Worm (Caenorhabditis elegans): ENCODE measurements around the gene abu-12.

DNA sequence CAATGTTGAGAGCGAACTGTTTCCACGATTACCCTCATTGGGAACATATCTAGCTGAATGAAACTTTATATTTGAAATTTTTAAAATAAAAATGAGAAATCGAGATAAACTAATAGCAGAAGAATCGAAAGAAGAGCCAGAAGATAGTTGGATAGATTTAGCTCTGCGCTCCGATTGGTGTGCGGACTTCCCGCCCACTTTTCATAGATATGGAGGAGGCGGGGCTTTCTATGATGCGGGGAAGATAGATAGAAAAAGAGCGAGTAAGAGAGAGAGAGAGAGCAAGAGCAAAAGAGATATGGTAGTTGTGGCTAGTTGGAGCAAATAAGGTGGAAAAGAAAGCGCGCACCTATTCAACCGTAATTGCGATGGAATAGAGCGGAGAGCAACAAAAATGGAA, 23.7 kb downstream of the abu-12 start, which contains the start of gene dve-1:
- no peak for TF ChIP-seq F13H6.1 (tag; optimal IDR thresholded peaks at IDR 0.05)
- TF ChIP-seq ceh-34 (tag; optimal IDR thresholded peaks at IDR 0.05): no peak
- no peak for TF ChIP-seq pqm-1 (tag; optimal IDR thresholded peaks at IDR 0.05)
- no peak for TF ChIP-seq gmeb-2 (tag; optimal IDR thresholded peaks at IDR 0.05)
- no peak for TF ChIP-seq unc-42 (tag; optimal IDR thresholded peaks at IDR 0.05)
- TF ChIP-seq ets-4 (tag; optimal IDR thresholded peaks at IDR 0.05): no peak
- no peak for TF ChIP-seq ama-1 (optimal IDR thresholded peaks at IDR 0.05)
- no peak for TF ChIP-seq ahr-1 (tag; optimal IDR thresholded peaks at IDR 0.05)
- no peak for TF ChIP-seq pha-4 (tag; optimal IDR thresholded peaks at IDR 0.05)
- no peak for TF ChIP-seq hlh-13 (GFP tag; optimal IDR thresholded peaks at IDR 0.05)
- TF ChIP-seq ceh-14 (tag; optimal IDR thresholded peaks at IDR 0.05): no peak

Measured in whole organism, late embryonic.